Worm (Caenorhabditis elegans) whole organism, mixed stage, embryonic: ENCODE data around the gene slc-46A.
"Not testable (repeated sequence)": the region's sequence is repeated elsewhere in the genome, so short reads cannot be mapped to it uniquely, and the experiment has no call there.

Experiments used
- blmp-1 ChIP-seq: fragments of 150-350 bp; optimal IDR thresholded peaks from 2 replicates; lab custom pipeline; 2014; ENCODE audit warnings: missing biosample characterization, missing genetic modification characterization
- ceh-43 ChIP-seq: fragments of 200-800 bp; sonication (Bioruptor generic); optimal IDR thresholded peaks from 2 replicates; lab custom pipeline; 2018; ENCODE audit warnings: mild to moderate bottlenecking, missing genetic modification characterization, moderate library complexity, missing compliant biosample characterization
- ceh-83 ChIP-seq: fragments of 200-800 bp; sonication (Bioruptor generic); optimal IDR thresholded peaks from 2 replicates; lab custom pipeline; 2018; ENCODE audit warnings: mild to moderate bottlenecking, missing genetic modification characterization, missing compliant biosample characterization
- ces-1 ChIP-seq: fragments of 150-350 bp; optimal IDR thresholded peaks from 2 replicates; lab custom pipeline; 2014; ENCODE audit warnings: missing biosample characterization, missing genetic modification reagents, missing genetic modification characterization
- cnd-1 ChIP-seq: fragments of 200-800 bp; sonication (Bioruptor generic); optimal IDR thresholded peaks from 2 replicates; lab custom pipeline; 2018; ENCODE audit warnings: mild to moderate bottlenecking, missing genetic modification characterization, missing compliant biosample characterization
- drap-1 ChIP-seq: fragments of 200-800 bp; sonication (Bioruptor generic); optimal IDR thresholded peaks from 3 replicates; lab custom pipeline; 2018; ENCODE audit warnings: mild to moderate bottlenecking, missing genetic modification characterization, missing compliant biosample characterization
- elt-1 ChIP-seq: sonication (generic microtip); optimal IDR thresholded peaks from 2 replicates; lab custom pipeline; 2017; ENCODE audit warnings: missing genetic modification characterization, mild to moderate bottlenecking, missing compliant biosample characterization, antibody characterized with exemption, moderate library complexity, borderline replicate concordance; ENCODE audit not compliant: insufficient read depth
- elt-3 ChIP-seq: fragments of 150-350 bp; optimal IDR thresholded peaks from 2 replicates; lab custom pipeline; 2014; ENCODE audit warnings: missing biosample characterization, missing genetic modification characterization
- ham-2 ChIP-seq: fragments of 200-800 bp; sonication (Bioruptor generic); optimal IDR thresholded peaks from 2 replicates; lab custom pipeline; 2018; ENCODE audit warnings: mild to moderate bottlenecking, missing genetic modification characterization, missing compliant biosample characterization
- hlh-1 ChIP-seq: fragments of 150-350 bp; optimal IDR thresholded peaks from 2 replicates; lab custom pipeline; 2014; ENCODE audit warnings: missing biosample characterization, missing genetic modification reagents, missing genetic modification characterization
- lin-13 ChIP-seq: fragments of 150-350 bp; optimal IDR thresholded peaks from 2 replicates; lab custom pipeline; 2014; ENCODE audit warnings: missing biosample characterization, missing genetic modification characterization
- lin-32 ChIP-seq: fragments of 200-800 bp; sonication (Bioruptor generic); optimal IDR thresholded peaks from 2 replicates; lab custom pipeline; 2018; ENCODE audit warnings: mild to moderate bottlenecking, missing genetic modification characterization, missing compliant biosample characterization
- lsy-2 ChIP-seq: fragments of 150-350 bp; optimal IDR thresholded peaks from 2 replicates; lab custom pipeline; 2014; ENCODE audit warnings: missing biosample characterization, missing genetic modification characterization
- mab-5 ChIP-seq: fragments of 150-350 bp; optimal IDR thresholded peaks from 2 replicates; lab custom pipeline; 2014; ENCODE audit warnings: missing biosample characterization, missing genetic modification characterization
- mep-1 ChIP-seq: fragments of 150-350 bp; optimal IDR thresholded peaks from 2 replicates; lab custom pipeline; 2017; ENCODE audit warnings: missing biosample characterization, missing genetic modification reagents, missing genetic modification characterization, inconsistent platforms
- nhr-12 ChIP-seq: fragments of 150-350 bp; optimal IDR thresholded peaks from 2 replicates; lab custom pipeline; 2014; ENCODE audit warnings: missing biosample characterization, missing genetic modification characterization
- nhr-2 ChIP-seq: fragments of 150-350 bp; optimal IDR thresholded peaks from 2 replicates; lab custom pipeline; 2014; ENCODE audit warnings: missing biosample characterization, missing genetic modification characterization
- nhr-237 ChIP-seq: fragments of 150-350 bp; optimal IDR thresholded peaks from 2 replicates; lab custom pipeline; 2014; ENCODE audit warnings: missing biosample characterization, missing genetic modification characterization
- nhr-28 ChIP-seq: fragments of 150-350 bp; optimal IDR thresholded peaks from 2 replicates; lab custom pipeline; 2014; ENCODE audit warnings: missing biosample characterization, missing genetic modification characterization
- nhr-76 ChIP-seq: sonication (generic microtip); optimal IDR thresholded peaks from 2 replicates; lab custom pipeline; 2017; ENCODE audit warnings: missing biosample characterization, missing genetic modification characterization
- pha-4 ChIP-seq: fragments of 150-350 bp; optimal IDR thresholded peaks from 2 replicates; lab custom pipeline; 2018; ENCODE audit warnings: missing biosample characterization, missing genetic modification reagents, missing genetic modification characterization
- sem-2 ChIP-seq: fragments of 200-800 bp; sonication (Bioruptor generic); optimal IDR thresholded peaks from 2 replicates; lab custom pipeline; 2018; ENCODE audit warnings: mild to moderate bottlenecking, missing genetic modification characterization, missing compliant biosample characterization
- snpc-4 ChIP-seq: fragments of 150-350 bp; optimal IDR thresholded peaks from 2 replicates; lab custom pipeline; 2014; ENCODE audit warnings: missing biosample characterization, missing genetic modification characterization
- sptf-1 ChIP-seq: sonication (generic microtip); optimal IDR thresholded peaks from 2 replicates; lab custom pipeline; 2017; ENCODE audit warnings: mild to moderate bottlenecking, missing genetic modification characterization, moderate library complexity, missing compliant biosample characterization
- unc-120 ChIP-seq: sonication (generic microtip); optimal IDR thresholded peaks from 2 replicates; lab custom pipeline; 2017; ENCODE audit warnings: missing genetic modification characterization, missing compliant biosample characterization; ENCODE audit not compliant: poor library complexity, severe bottlenecking
- unc-39 ChIP-seq: fragments of 150-350 bp; optimal IDR thresholded peaks from 2 replicates; lab custom pipeline; 2014; ENCODE audit warnings: missing biosample characterization, missing genetic modification characterization
- unc-62 ChIP-seq: fragments of 150-350 bp; optimal IDR thresholded peaks from 2 replicates; lab custom pipeline; 2014; ENCODE audit warnings: missing biosample characterization, missing genetic modification reagents, missing genetic modification characterization
- zip-8 ChIP-seq: fragments of 150-350 bp; optimal IDR thresholded peaks from 2 replicates; lab custom pipeline; 2014; ENCODE audit warnings: missing biosample characterization, missing genetic modification characterization
- ztf-11 ChIP-seq: fragments of 150-350 bp; optimal IDR thresholded peaks from 2 replicates; lab custom pipeline; 2014; ENCODE audit warnings: missing biosample characterization, missing genetic modification characterization

slc-46A gene

DNA sequence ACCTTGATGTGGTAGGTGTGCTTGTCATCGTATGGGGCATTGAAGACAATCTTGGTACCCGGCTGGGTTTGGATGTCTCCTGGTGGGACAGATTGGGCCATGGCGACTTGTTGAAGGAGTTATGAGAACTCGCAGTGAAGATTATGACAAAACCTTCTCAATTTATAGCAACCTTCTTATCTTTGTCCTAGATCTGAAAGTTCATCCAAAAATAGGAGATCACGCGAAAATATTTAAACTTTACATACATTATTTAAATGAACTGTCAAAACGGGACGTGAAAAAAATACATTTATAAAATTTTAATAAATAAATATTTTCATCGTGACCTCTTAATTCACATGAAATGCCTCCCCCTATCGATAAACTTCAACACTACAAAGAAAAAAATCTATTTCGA lies 6.0 kb upstream of the slc-46A start, which contains the start of the genes msp-59 and ZK354.2:
Gene msp-59, minus strand, starts transcription at position 101 of the 400 bp plus-strand sequence.
Gene ZK354.2, plus strand, starts transcription at position 395 of the 400 bp plus-strand sequence.
- TF ChIP-seq mep-1 (tag; lab: Kevin White, UChicago); blmp-1 (tag; lab: Kevin White, UChicago); elt-3: not testable (repeated sequence)
- TF ChIP-seq, all 35 proteins: peak for 0; not testable (repeated sequence) for 35

DNA sequence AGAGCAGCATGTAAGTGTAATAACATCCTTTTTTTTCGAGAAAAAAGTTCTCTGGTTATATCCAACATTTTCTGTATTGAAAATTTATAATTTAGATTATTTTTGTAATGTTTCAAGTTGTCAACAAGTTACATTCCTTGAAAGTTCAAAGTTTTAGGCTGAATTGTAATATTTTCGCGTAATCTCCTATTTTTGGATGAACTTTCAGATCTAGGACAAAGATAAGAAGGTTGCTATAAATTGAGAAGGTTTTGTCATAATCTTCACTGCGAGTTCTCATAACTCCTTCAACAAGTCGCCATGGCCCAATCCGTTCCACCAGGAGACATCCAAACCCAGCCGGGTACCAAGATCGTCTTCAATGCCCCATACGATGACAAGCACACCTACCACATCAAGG lies 2.8 kb upstream of the slc-46A start, which contains the start of gene msp-65:
Gene msp-65, plus strand, starts transcription at position 301 of the 400 bp plus-strand sequence.
- TF ChIP-seq mep-1 (tag; lab: Kevin White, UChicago); ham-2; snpc-4 (tag; lab: Kevin White, UChicago): not testable (repeated sequence)

- TF ChIP-seq ceh-83 (GFP tag; lab: Kevin White, UChicago) (no peak), mep-1 (tag; lab: Kevin White, UChicago) (no peak), nhr-237 (tag; lab: Kevin White, UChicago) (no peak), nhr-2 (tag; lab: Kevin White, UChicago) (no peak), sptf-1 (tag; lab: Kevin White, UChicago) (no peak), unc-120 (tag; lab: Kevin White, UChicago) (no peak), snpc-4 (tag; lab: Kevin White, UChicago) (no peak), elt-3 (no peak), sem-2 (GFP tag; lab: Kevin White, UChicago) (no peak), ces-1 (GFP tag; lab: Kevin White, UChicago) (no peak), pha-4 (tag; lab: Kevin White, UChicago) (no peak), hlh-1 (tag; lab: Kevin White, UChicago) (no peak), lsy-2 (tag; lab: Kevin White, UChicago) (no peak), nhr-12 (tag; lab: Kevin White, UChicago) (no peak), ceh-43 (GFP tag; lab: Kevin White, UChicago) (no peak), elt-1 (tag; lab: Kevin White, UChicago) (no peak), zip-8 (no peak)
- TF ChIP-seq, all 35 proteins: peak for 0
Measured at ce11 chrIV:5317106-5317505, 1.9 kb upstream of the slc-46A start.

DNA sequence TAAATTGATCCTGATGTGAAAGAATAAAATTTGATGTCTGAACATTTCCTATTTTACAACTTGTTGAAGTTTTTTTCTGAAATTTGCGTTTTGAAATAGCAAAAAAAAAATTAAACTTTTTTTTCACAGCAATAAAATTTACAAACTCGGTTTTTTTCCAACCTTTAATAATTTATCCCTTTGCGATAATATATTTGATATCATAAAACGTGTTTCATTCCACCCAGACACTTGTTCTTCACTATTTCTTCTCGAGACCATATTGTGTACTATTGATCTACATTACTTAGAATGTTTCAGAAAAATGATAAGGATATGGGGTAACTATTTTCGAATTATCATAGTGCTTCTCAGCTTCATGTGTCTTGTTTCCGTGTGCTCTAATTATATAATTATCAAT lies 7.1 kb downstream of the slc-46A start, which contains the start of gene Y4C6B.4:
Gene Y4C6B.4, plus strand, starts transcription at position 301 of the 400 bp plus-strand sequence.
- TF ChIP-seq nhr-12 (tag; lab: Kevin White, UChicago): no peak
- TF ChIP-seq nhr-237 (tag; lab: Kevin White, UChicago): no peak
- TF ChIP-seq ham-2: no peak
- no peak for TF ChIP-seq ztf-11 (tag; lab: Kevin White, UChicago)
- no peak for TF ChIP-seq ceh-43 (GFP tag; lab: Kevin White, UChicago)
- TF ChIP-seq blmp-1 (tag; lab: Kevin White, UChicago): no peak
- no peak for TF ChIP-seq hlh-1 (tag; lab: Kevin White, UChicago)
- TF ChIP-seq unc-39 (tag; lab: Kevin White, UChicago): no peak
- no peak for TF ChIP-seq lin-32 (GFP tag; lab: Kevin White, UChicago)
- TF ChIP-seq lin-13: no peak
- TF ChIP-seq mab-5 (tag; lab: Kevin White, UChicago): no peak
- no peak for TF ChIP-seq sem-2 (GFP tag; lab: Kevin White, UChicago)
- TF ChIP-seq pha-4 (tag; lab: Kevin White, UChicago): no peak
- no peak for TF ChIP-seq elt-1 (tag; lab: Kevin White, UChicago)
- no peak for TF ChIP-seq mep-1 (tag; lab: Kevin White, UChicago)
- TF ChIP-seq elt-3: no peak
- TF ChIP-seq cnd-1 (tag; lab: Kevin White, UChicago): no peak
- TF ChIP-seq unc-120 (tag; lab: Kevin White, UChicago): no peak
- TF ChIP-seq zip-8: no peak
- no peak for TF ChIP-seq drap-1

ce11 chrIV:5332178-5332577 lies 13.1 kb downstream of the slc-46A start, which contains the start of gene Y4C6B.3:
Y4C6B.3 (plus strand) TSS chrIV:5332478.
- no peak for TF ChIP-seq blmp-1 (tag; lab: Kevin White, UChicago)
- no peak for TF ChIP-seq mab-5 (tag; lab: Kevin White, UChicago)
- TF ChIP-seq unc-120 (tag; lab: Kevin White, UChicago): no peak
- TF ChIP-seq nhr-76 (tag; lab: Kevin White, UChicago): no peak
- peak; percentile 65 for TF ChIP-seq zip-8
- TF ChIP-seq unc-62: no peak
- no peak for TF ChIP-seq nhr-28
- no peak for TF ChIP-seq lin-32 (GFP tag; lab: Kevin White, UChicago)
